Worm (Caenorhabditis elegans): ENCODE measurements around the gene C34E10.9.

C34E10.9 gene

ce11 chrIII:5241854-5242253, 21.3 kb downstream of the C34E10.9 start:
- no peak for TF ChIP-seq ztf-23 (GFP tag; IDR thresholded peaks at IDR 0.05)

ce11 chrIII:5236104-5236503, 27.1 kb downstream of the C34E10.9 start, which contains the start of gene prx-10:
Gene prx-10, plus strand, starts transcription at chrIII:5236404.
- TF ChIP-seq T22C8.4 (GFP tag; IDR thresholded peaks at IDR 0.05) (no peak), ztf-29 (GFP tag; IDR thresholded peaks at IDR 0.05) (no peak), ztf-23 (GFP tag; IDR thresholded peaks at IDR 0.05) (no peak), cog-1 (tag; optimal IDR thresholded peaks at IDR 0.05) (no peak)

- TF ChIP-seq ztf-29 (GFP tag; IDR thresholded peaks at IDR 0.05), result no peak
- no peak for TF ChIP-seq tab-1 (GFP tag; IDR thresholded peaks at IDR 0.05)
- TF ChIP-seq ztf-23 (GFP tag; IDR thresholded peaks at IDR 0.05), result no peak
- no peak for TF ChIP-seq med-1 (GFP tag; optimal IDR thresholded peaks at IDR 0.05; ENCODE audit: insufficient read depth)
Measured at ce11 chrIII:5234312-5234711, 28.9 kb downstream of the C34E10.9 start, which contains the start of gene mrps-26. Gene mrps-26, plus strand, starts transcription at chrIII:5234612.

ce11 chrIII:5233140-5233539, 30.1 kb downstream of the C34E10.9 start:
- TF ChIP-seq klf-2 (GFP tag; conservative IDR thresholded peaks at IDR 0.05) (no peak), tab-1 (GFP tag; IDR thresholded peaks at IDR 0.05) (no peak), ref-1 (GFP tag; conservative IDR thresholded peaks at IDR 0.05) (no peak), cog-1 (tag; optimal IDR thresholded peaks at IDR 0.05) (no peak), ztf-29 (GFP tag; IDR thresholded peaks at IDR 0.05) (no peak), med-1 (GFP tag; optimal IDR thresholded peaks at IDR 0.05; ENCODE audit: insufficient read depth) (no peak), T22C8.4 (GFP tag; IDR thresholded peaks at IDR 0.05) (no peak), ztf-23 (GFP tag; IDR thresholded peaks at IDR 0.05) (no peak), flt-1 (GFP tag; IDR thresholded peaks at IDR 0.05) (no peak)

ce11 chrIII:5230415-5230814, 32.8 kb downstream of the C34E10.9 start, which contains the start of gene prmt-5:
Gene prmt-5, plus strand, starts transcription at chrIII:5230555.
- no peak for TF ChIP-seq ref-1 (GFP tag; conservative IDR thresholded peaks at IDR 0.05)

ce11 chrIII:5229511-5230250, 33.5 kb downstream of the C34E10.9 start:
- no peak for TF ChIP-seq med-1 (GFP tag; optimal IDR thresholded peaks at IDR 0.05; ENCODE audit: insufficient read depth)
- no peak for TF ChIP-seq tab-1 (GFP tag; IDR thresholded peaks at IDR 0.05)
- TF ChIP-seq flt-1 (GFP tag; IDR thresholded peaks at IDR 0.05), result no peak
- TF ChIP-seq ztf-23 (GFP tag; IDR thresholded peaks at IDR 0.05), result no peak
- no peak for TF ChIP-seq klf-2 (GFP tag; conservative IDR thresholded peaks at IDR 0.05)
- TF ChIP-seq cog-1 (tag; optimal IDR thresholded peaks at IDR 0.05), result no peak
- no peak for TF ChIP-seq ztf-29 (GFP tag; IDR thresholded peaks at IDR 0.05)

- TF ChIP-seq med-1 (GFP tag; optimal IDR thresholded peaks at IDR 0.05; ENCODE audit: insufficient read depth) (no peak), tab-1 (GFP tag; IDR thresholded peaks at IDR 0.05) (no peak), klf-2 (GFP tag; conservative IDR thresholded peaks at IDR 0.05) (no peak), ztf-23 (GFP tag; IDR thresholded peaks at IDR 0.05) (no peak), flt-1 (GFP tag; IDR thresholded peaks at IDR 0.05) (no peak), cog-1 (tag; optimal IDR thresholded peaks at IDR 0.05) (no peak)
Measured at ce11 chrIII:5228839-5229238, 34.4 kb downstream of the C34E10.9 start.

- TF ChIP-seq tab-1 (GFP tag; IDR thresholded peaks at IDR 0.05), result no peak
- TF ChIP-seq klf-2 (GFP tag; conservative IDR thresholded peaks at IDR 0.05), result no peak; the same call in 1 of the 2 replicates
- peak; percentile 7 for TF ChIP-seq med-1 (GFP tag; optimal IDR thresholded peaks at IDR 0.05; ENCODE audit: insufficient read depth)
- TF ChIP-seq cog-1 (tag; optimal IDR thresholded peaks at IDR 0.05), result peak; percentile 25
- TF ChIP-seq T22C8.4 (GFP tag; IDR thresholded peaks at IDR 0.05), result no peak
- peak; percentile 72 for TF ChIP-seq ztf-29 (GFP tag; IDR thresholded peaks at IDR 0.05)
- TF ChIP-seq ref-1 (GFP tag; conservative IDR thresholded peaks at IDR 0.05), result no peak
- TF ChIP-seq flt-1 (GFP tag; IDR thresholded peaks at IDR 0.05), result no peak; the same call in 1 of the 2 replicates
- TF ChIP-seq ztf-23 (GFP tag; IDR thresholded peaks at IDR 0.05), result peak; percentile 69; the same call in 1 of the 2 replicates
Measured at ce11 chrIII:5227831-5228467, 35.2 kb downstream of the C34E10.9 start, which contains the start of the genes C34E10.12, C34E10.10 and atp-2. Gene C34E10.12, minus strand, starts transcription at chrIII:5227881. Gene C34E10.10, minus strand, starts transcription at chrIII:5227884. Gene atp-2, plus strand, starts transcription at chrIII:5228417.

ce11 chrIII:5225321-5225720, 37.9 kb downstream of the C34E10.9 start, which contains the start of gene nex-1:
Gene nex-1, plus strand, starts transcription at chrIII:5225621.
- TF ChIP-seq T22C8.4 (GFP tag; IDR thresholded peaks at IDR 0.05), result no peak
- no peak for TF ChIP-seq ref-1 (GFP tag; conservative IDR thresholded peaks at IDR 0.05)
- TF ChIP-seq med-1 (GFP tag; optimal IDR thresholded peaks at IDR 0.05; ENCODE audit: insufficient read depth), result no peak

- TF ChIP-seq cog-1 (tag; optimal IDR thresholded peaks at IDR 0.05), result no peak
- TF ChIP-seq med-1 (GFP tag; optimal IDR thresholded peaks at IDR 0.05; ENCODE audit: insufficient read depth), result no peak
- TF ChIP-seq flt-1 (GFP tag; IDR thresholded peaks at IDR 0.05), result no peak
- no peak for TF ChIP-seq T22C8.4 (GFP tag; IDR thresholded peaks at IDR 0.05)
- TF ChIP-seq tab-1 (GFP tag; IDR thresholded peaks at IDR 0.05), result no peak
- TF ChIP-seq klf-2 (GFP tag; conservative IDR thresholded peaks at IDR 0.05), result no peak
- TF ChIP-seq ztf-23 (GFP tag; IDR thresholded peaks at IDR 0.05), result no peak
- no peak for TF ChIP-seq ref-1 (GFP tag; conservative IDR thresholded peaks at IDR 0.05)
- TF ChIP-seq ztf-29 (GFP tag; IDR thresholded peaks at IDR 0.05), result no peak
Measured at ce11 chrIII:5224908-5225307, 38.3 kb downstream of the C34E10.9 start.

Measured in whole organism, midembryonic.